Worm (Caenorhabditis elegans): Measurements from ENCODE around the gene C36E8.4.

ce11 chrIII:4057894-4058293, 45.8 kb downstream of the C36E8.4 start, which contains the start of gene rcq-5:
- TF ChIP-seq him-1 (tag; optimal IDR thresholded peaks at IDR 0.05) (no peak), dao-5 (tag; optimal IDR thresholded peaks at IDR 0.05) (no peak), W03F9.2 (tag; optimal IDR thresholded peaks at IDR 0.05) (no peak)

Data from whole organism, L4/young adult.